Fruit fly (Drosophila melanogaster) whole organism: Measurements from ENCODE around the gene Fbp2.

Experiments
- CG8478 ChIP-seq: fragments of >200 bp; optimal IDR thresholded peaks from 2 replicates; lab custom pipeline; 2018; ENCODE audit warnings: inconsistent platforms
- Dll ChIP-seq: fragments of >200 bp; optimal IDR thresholded peaks from 2 replicates; lab custom pipeline; 2017
- EcR ChIP-seq, 2 experiments: fragments of >200 bp; optimal IDR thresholded peaks; 2 replicates each; lab custom pipeline; 2017; ENCODE audit warnings: missing biosample characterization in 2 of 2, missing genetic modification characterization in 2 of 2, missing genetic modification reagents in 2 of 2
- pan ChIP-seq: fragments of >200 bp; optimal IDR thresholded peaks from 2 replicates; lab custom pipeline; 2017
- psq ChIP-seq: fragments of >200 bp; optimal IDR thresholded peaks from 2 replicates; lab custom pipeline; 2017
- usp ChIP-seq: fragments of >200 bp; optimal IDR thresholded peaks from 2 replicates; lab custom pipeline; 2017; ENCODE audit warnings: missing biosample characterization, missing genetic modification characterization, mixed read lengths

Gene Fbp2

dm6 chr2L:9460092-9460473 lies 33.5 kb downstream of the Fbp2 start:
- TF ChIP-seq Dll (lab: Kevin White, UChicago) (no peak), psq (no peak), pan (lab: Kevin White, UChicago) (no peak), EcR (GFP tag; optimal IDR thresholded peaks at IDR 0.05; lab: Kevin White, UChicago) (no peak), usp (no peak), CG8478 (lab: Kevin White, UChicago) (no peak)

dm6 chr2L:9464455-9465063 lies 38.0 kb downstream of the Fbp2 start:
- TF ChIP-seq EcR (GFP tag; optimal IDR thresholded peaks at IDR 0.05; lab: Kevin White, UChicago) (no peak), psq (no peak), pan (lab: Kevin White, UChicago) (no peak), CG8478 (lab: Kevin White, UChicago) (no peak), usp (no peak), Dll (lab: Kevin White, UChicago) (no peak)

dm6 chr2L:9467392-9467791 lies 40.8 kb downstream of the Fbp2 start:
- TF ChIP-seq pan (lab: Kevin White, UChicago) (no peak), CG8478 (lab: Kevin White, UChicago) (no peak), psq (no peak), Dll (lab: Kevin White, UChicago) (no peak), EcR (GFP tag; optimal IDR thresholded peaks at IDR 0.05; lab: Kevin White, UChicago) (no peak), usp (no peak)
